Fruit fly (Drosophila melanogaster) whole organism, wandering third instar larva: ENCODE data around the gene aus.
A peak's percentile ranks its signal among the peaks of the same experiment; 100 is the strongest.

Experiments
- Abd-B ChIP-seq: fragments of >200 bp; optimal IDR thresholded peaks from 2 replicates; lab custom pipeline; 2017; ENCODE audit warnings: missing biosample characterization, missing genetic modification characterization
- CG32264 ChIP-seq: fragments of 200-800 bp; sonication (Bioruptor generic); optimal IDR thresholded peaks from 2 replicates; lab custom pipeline; 2016; ENCODE audit warnings: missing biosample characterization, missing genetic modification characterization
- CG9705 ChIP-seq: fragments of 200-800 bp; sonication (Bioruptor generic); optimal IDR thresholded peaks from 2 replicates; lab custom pipeline; 2018; ENCODE audit warnings: missing biosample characterization, mild to moderate bottlenecking, missing genetic modification characterization
- CrebA ChIP-seq: fragments of 200-800 bp; sonication (Bioruptor generic); optimal IDR thresholded peaks from 2 replicates; lab custom pipeline; 2016; ENCODE audit warnings: missing biosample characterization, mild to moderate bottlenecking, missing genetic modification characterization, borderline replicate concordance
- Dfd ChIP-seq: fragments of >200 bp; optimal IDR thresholded peaks from 2 replicates; lab custom pipeline; 2017; ENCODE audit warnings: missing biosample characterization, missing genetic modification characterization
- Dif ChIP-seq: fragments of 200-275, 200-300 bp; sonication (Bioruptor generic); optimal IDR thresholded peaks from 2 replicates; lab custom pipeline; 2018; ENCODE audit warnings: missing biosample characterization, missing genetic modification characterization; ENCODE audit not compliant: partially characterized antibody
- GATAd ChIP-seq: sonication (Bioruptor generic); optimal IDR thresholded peaks from 2 replicates; lab custom pipeline; 2016; ENCODE audit warnings: missing biosample characterization, missing genetic modification characterization
- HLH106 ChIP-seq: fragments of 200-800 bp; optimal IDR thresholded peaks from 3 replicates; lab custom pipeline; 2019; ENCODE audit warnings: missing biosample characterization, mild to moderate bottlenecking, missing genetic modification characterization, moderate library complexity
- Hnf4 ChIP-seq: fragments of 200-800 bp; sonication (Bioruptor generic); optimal IDR thresholded peaks from 2 replicates; lab custom pipeline; 2016; ENCODE audit warnings: missing biosample characterization, mild to moderate bottlenecking, missing genetic modification characterization
- Hr78 ChIP-seq: fragments of >200 bp; optimal IDR thresholded peaks from 2 replicates; lab custom pipeline; 2017; ENCODE audit warnings: missing biosample characterization, missing genetic modification characterization
- Hr83 ChIP-seq: fragments of 200-300 bp; sonication (Bioruptor generic); optimal IDR thresholded peaks from 2 replicates; lab custom pipeline; 2016; ENCODE audit warnings: missing biosample characterization, mild to moderate bottlenecking, missing genetic modification characterization, moderate library complexity; ENCODE audit not compliant: poor library complexity, severe bottlenecking
- Jra ChIP-seq: sonication (Bioruptor generic); optimal IDR thresholded peaks from 2 replicates; lab custom pipeline; 2016; ENCODE audit warnings: missing biosample characterization, missing genetic modification characterization
- Mio ChIP-seq: sonication (Bioruptor generic); optimal IDR thresholded peaks from 2 replicates; lab custom pipeline; 2016; ENCODE audit warnings: missing biosample characterization, missing genetic modification characterization
- Myc ChIP-seq: fragments of >200 bp; optimal IDR thresholded peaks from 2 replicates; lab custom pipeline; 2017
- N ChIP-seq: fragments of >200 bp; optimal IDR thresholded peaks from 2 replicates; lab custom pipeline; 2018; ENCODE audit warnings: missing biosample characterization, missing external identifiers, missing genetic modification characterization
- OdsH ChIP-seq: fragments of 200-800 bp; sonication (Bioruptor generic); optimal IDR thresholded peaks from 2 replicates; lab custom pipeline; 2016; ENCODE audit warnings: missing biosample characterization, mild to moderate bottlenecking, missing genetic modification characterization
- Rel ChIP-seq, 2 experiments: fragments of 200-800 bp; sonication (Bioruptor generic) in 1 of 2; optimal IDR thresholded peaks; 2 replicates in 1 of 2; 3 replicates in 1 of 2; lab custom pipeline; 2016 to 2019; ENCODE audit warnings: mild to moderate bottlenecking in 2 of 2, missing biosample characterization in 2 of 2, missing genetic modification characterization in 2 of 2, moderate library complexity in 1 of 2
- Sp1 ChIP-seq: fragments of 200-800 bp; sonication (Bioruptor generic); optimal IDR thresholded peaks from 3 replicates; lab custom pipeline; 2019; ENCODE audit warnings: missing biosample characterization, mild to moderate bottlenecking, missing genetic modification characterization, moderate library complexity
- Vsx2 ChIP-seq: fragments of 200-300, 225-300 bp; sonication (Bioruptor generic); optimal IDR thresholded peaks from 2 replicates; lab custom pipeline; 2018; ENCODE audit warnings: missing biosample characterization, missing genetic modification characterization; ENCODE audit not compliant: partially characterized antibody
- br ChIP-seq: fragments of 200-800 bp; sonication (Bioruptor generic); optimal IDR thresholded peaks from 2 replicates; lab custom pipeline; 2016; ENCODE audit warnings: missing biosample characterization, missing genetic modification characterization
- brk ChIP-seq: fragments of 200-800 bp; sonication (Bioruptor generic); optimal IDR thresholded peaks from 2 replicates; lab custom pipeline; 2016; ENCODE audit warnings: missing biosample characterization, mild to moderate bottlenecking, missing genetic modification characterization
- dl ChIP-seq, 2 experiments: fragments of 175-275, 200-275 bp in 1 of 2; fragments of 200-275 bp in 1 of 2; sonication (Bioruptor generic); optimal IDR thresholded peaks; lab custom pipeline; 2018; ENCODE audit warnings: mild to moderate bottlenecking in 2 of 2, missing biosample characterization in 2 of 2, missing genetic modification characterization in 2 of 2, moderate library complexity in 2 of 2; ENCODE audit not compliant: partially characterized antibody in 2 of 2, insufficient read depth in 1 of 2
- dmrt93B ChIP-seq: fragments of 200-800 bp; sonication (Bioruptor generic); optimal IDR thresholded peaks from 2 replicates; lab custom pipeline; 2018; ENCODE audit warnings: missing biosample characterization, mild to moderate bottlenecking, missing genetic modification characterization
- dsf ChIP-seq: sonication (Bioruptor generic); optimal IDR thresholded peaks from 2 replicates; lab custom pipeline; 2016; ENCODE audit warnings: missing biosample characterization, missing genetic modification characterization, borderline replicate concordance
- ey ChIP-seq: fragments of 200-800 bp; sonication (Bioruptor generic); optimal IDR thresholded peaks from 2 replicates; lab custom pipeline; 2016; ENCODE audit warnings: missing biosample characterization, missing genetic modification characterization
- foxo ChIP-seq, 2 experiments: fragments of 200-800 bp; sonication (Bioruptor generic); optimal IDR thresholded peaks; 2 replicates in 1 of 2; 3 replicates in 1 of 2; lab custom pipeline; 2016 to 2017; ENCODE audit warnings: missing biosample characterization in 2 of 2, missing genetic modification characterization in 2 of 2
- fru ChIP-seq: fragments of 200-800 bp; sonication (Bioruptor generic); optimal IDR thresholded peaks from 3 replicates; lab custom pipeline; 2016; ENCODE audit warnings: missing biosample characterization, mild to moderate bottlenecking, missing genetic modification characterization
- h ChIP-seq: fragments of 200-800 bp; sonication (Bioruptor generic); optimal IDR thresholded peaks from 3 replicates; lab custom pipeline; 2016; ENCODE audit warnings: missing biosample characterization, mild to moderate bottlenecking, missing genetic modification characterization
- jim ChIP-seq: fragments of 175-275, 200-325 bp; sonication (Bioruptor generic); optimal IDR thresholded peaks from 2 replicates; lab custom pipeline; 2016; ENCODE audit warnings: missing biosample characterization, mild to moderate bottlenecking, missing genetic modification characterization
- lola ChIP-seq: fragments of >200 bp; optimal IDR thresholded peaks from 2 replicates; lab custom pipeline; 2017; ENCODE audit warnings: missing biosample characterization, missing genetic modification characterization
- pan ChIP-seq: fragments of >200 bp; optimal IDR thresholded peaks from 2 replicates; lab custom pipeline; 2017
- psq ChIP-seq: fragments of 200-800 bp; sonication (Bioruptor generic); optimal IDR thresholded peaks from 3 replicates; lab custom pipeline; 2017; ENCODE audit warnings: missing biosample characterization, mild to moderate bottlenecking, missing genetic modification characterization, moderate library complexity
- sage ChIP-seq: fragments of 200-800 bp; sonication (Bioruptor generic); optimal IDR thresholded peaks from 2 replicates; lab custom pipeline; 2016; ENCODE audit warnings: missing biosample characterization, mild to moderate bottlenecking, missing genetic modification characterization
- sv ChIP-seq: fragments of 200-800 bp; sonication (Bioruptor generic); optimal IDR thresholded peaks from 3 replicates; lab custom pipeline; 2016; ENCODE audit warnings: missing biosample characterization, missing genetic modification characterization
- tai ChIP-seq: sonication (Bioruptor generic); optimal IDR thresholded peaks from 2 replicates; lab custom pipeline; 2016; ENCODE audit warnings: missing biosample characterization, missing genetic modification characterization
- usp ChIP-seq: fragments of >200 bp; optimal IDR thresholded peaks from 2 replicates; lab custom pipeline; 2017; ENCODE audit warnings: missing biosample characterization, missing genetic modification characterization
- woc ChIP-seq: sonication (Bioruptor generic); optimal IDR thresholded peaks from 2 replicates; lab custom pipeline; 2016; ENCODE audit warnings: missing biosample characterization, mild to moderate bottlenecking, missing genetic modification characterization

aus gene

dm6 chr3R:21282897-21283296 is 66.5 kb downstream of the aus start, which contains the start of gene CG17298:
Gene CG17298 (plus strand): TSS chr3R:21283197.
- TF ChIP-seq dmrt93B (no peak), sage (no peak), Rel (GFP tag; optimal IDR thresholded peaks at IDR 0.05; lab: Kevin White, UChicago) (no peak), Rel (tag; optimal IDR thresholded peaks at IDR 0.05; lab: Kevin White, UChicago) (no peak), HLH106 (tag; lab: Kevin White, UChicago) (no peak), Jra (no peak), Hr78 (GFP tag; lab: Kevin White, UChicago) (no peak), CG9705 (GFP tag; lab: Kevin White, UChicago) (no peak), dl (GFP tag; optimal IDR thresholded peaks at IDR 0.05; lab: Kevin White, UChicago; ENCODE audit: insufficient read depth in 1 of 2, partially characterized antibody in 2 of 2) (no peak), OdsH (GFP tag; lab: Kevin White, UChicago) (no peak), h (GFP tag; lab: Kevin White, UChicago) (no peak)
- TF ChIP-seq, all 38 proteins: peak for 0

dm6 chr3R:21276111-21276510 is 73.3 kb downstream of the aus start, which contains the start of gene CG3301:
Gene CG3301 (minus strand): TSS chr3R:21276249.
- TF ChIP-seq pan (lab: Kevin White, UChicago) (no peak), dmrt93B (no peak), CG9705 (GFP tag; lab: Kevin White, UChicago) (no peak), Myc (lab: Kevin White, UChicago) (no peak), Dif (GFP tag; lab: Kevin White, UChicago) (no peak), Hnf4 (peak; percentile 36), N (GFP tag; lab: Kevin White, UChicago) (no peak), fru (GFP tag; lab: Kevin White, UChicago) (peak; percentile 82), sage (no peak), CrebA (GFP tag; lab: Kevin White, UChicago) (no peak), usp (GFP tag; lab: Kevin White, UChicago) (no peak), Vsx2 (no peak), Rel (GFP tag; optimal IDR thresholded peaks at IDR 0.05; lab: Kevin White, UChicago) (no peak), Rel (tag; optimal IDR thresholded peaks at IDR 0.05; lab: Kevin White, UChicago) (peak; percentile 94), tai (GFP tag; lab: Kevin White, UChicago) (no peak), woc (GFP tag; lab: Kevin White, UChicago) (no peak), Sp1 (GFP tag; lab: Kevin White, UChicago) (no peak), foxo (GFP tag; optimal IDR thresholded peaks at IDR 0.05; lab: Kevin White, UChicago) (no peak)

- no peak for TF ChIP-seq Hnf4
- TF ChIP-seq N (GFP tag; lab: Kevin White, UChicago), result no peak
- TF ChIP-seq h (GFP tag; lab: Kevin White, UChicago), result no peak
- TF ChIP-seq pan (lab: Kevin White, UChicago), result no peak
- TF ChIP-seq Rel (GFP tag; optimal IDR thresholded peaks at IDR 0.05; lab: Kevin White, UChicago), result no peak
- TF ChIP-seq Rel (tag; optimal IDR thresholded peaks at IDR 0.05; lab: Kevin White, UChicago), result no peak
- no peak for TF ChIP-seq OdsH (GFP tag; lab: Kevin White, UChicago)
- no peak for TF ChIP-seq usp (GFP tag; lab: Kevin White, UChicago)
Measured at dm6 chr3R:21274870-21275269, 74.5 kb downstream of the aus start.

- TF ChIP-seq Hr83 (peak; percentile 85), psq (GFP tag; lab: Kevin White, UChicago) (peak; percentile 18), pan (lab: Kevin White, UChicago) (no peak), Mio (GFP tag; lab: Kevin White, UChicago) (no peak), Rel (GFP tag; optimal IDR thresholded peaks at IDR 0.05; lab: Kevin White, UChicago) (no peak), Rel (tag; optimal IDR thresholded peaks at IDR 0.05; lab: Kevin White, UChicago) (peak; percentile 51), dsf (GFP tag; lab: Kevin White, UChicago) (no peak), brk (GFP tag; lab: Kevin White, UChicago) (no peak), lola (GFP tag; lab: Kevin White, UChicago) (no peak), ey (no peak), CG9705 (GFP tag; lab: Kevin White, UChicago) (no peak), Jra (peak; percentile 43), Dfd (GFP tag; lab: Kevin White, UChicago) (no peak), HLH106 (tag; lab: Kevin White, UChicago) (peak; percentile 35), Myc (lab: Kevin White, UChicago) (no peak), h (GFP tag; lab: Kevin White, UChicago) (peak; percentile 61), N (GFP tag; lab: Kevin White, UChicago) (no peak), sv (GFP tag; lab: Kevin White, UChicago) (peak; percentile 8), sage (peak; percentile 3), dl (GFP tag; optimal IDR thresholded peaks at IDR 0.05; lab: Kevin White, UChicago; ENCODE audit: insufficient read depth in 1 of 2, partially characterized antibody in 2 of 2) (no peak), tai (GFP tag; lab: Kevin White, UChicago) (no peak), CrebA (GFP tag; lab: Kevin White, UChicago) (no peak), woc (GFP tag; lab: Kevin White, UChicago) (no peak), CG32264 (GFP tag; lab: Kevin White, UChicago) (no peak), fru (GFP tag; lab: Kevin White, UChicago) (peak; percentile 51), OdsH (GFP tag; lab: Kevin White, UChicago) (peak; percentile 33), jim (GFP tag; lab: Kevin White, UChicago) (no peak), Sp1 (GFP tag; lab: Kevin White, UChicago) (peak; percentile 22), br (peak; percentile 5), Vsx2 (no peak), Abd-B (GFP tag; lab: Kevin White, UChicago) (no peak), GATAd (GFP tag; lab: Kevin White, UChicago) (peak; percentile 59), foxo (GFP tag; optimal IDR thresholded peaks at IDR 0.05; lab: Kevin White, UChicago) (peak in 1 of 2 experiments; percentile 65), dmrt93B (no peak), Dif (GFP tag; lab: Kevin White, UChicago) (no peak)
Measured at dm6 chr3R:21273427-21274038, 75.9 kb downstream of the aus start, which contains the start of gene CG3308. Gene CG3308 (minus strand): TSS chr3R:21273817.
